Fruit fly (Drosophila melanogaster): ENCODE results near the gene CG18675.

Gene CG18675

dm6 chr3L:4193730-4194649 lies 20.3 kb downstream of the CG18675 start, which contains the start of gene CG43367:
Gene CG43367 (plus strand): TSS chr3L:4193993.
- no peak for TF ChIP-seq EcR (GFP tag; optimal IDR thresholded peaks at IDR 0.05)
- no peak for TF ChIP-seq usp (GFP tag; optimal IDR thresholded peaks at IDR 0.05)
- no peak for TF ChIP-seq psq (optimal IDR thresholded peaks at IDR 0.05)
- no peak for TF ChIP-seq CG8478 (optimal IDR thresholded peaks at IDR 0.05)
- TF ChIP-seq Dll (optimal IDR thresholded peaks at IDR 0.05): no peak
- TF ChIP-seq pan (optimal IDR thresholded peaks at IDR 0.05): no peak

- TF ChIP-seq psq (optimal IDR thresholded peaks at IDR 0.05) (no peak), CG8478 (optimal IDR thresholded peaks at IDR 0.05) (no peak)
Measured at dm6 chr3L:4204239-4204638, 30.6 kb downstream of the CG18675 start, which contains the start of gene CG15005. Gene CG15005 (minus strand): TSS chr3L:4204339.

dm6 chr3L:4204867-4205266 lies 31.2 kb downstream of the CG18675 start:
- TF ChIP-seq CG8478 (optimal IDR thresholded peaks at IDR 0.05): no peak
- TF ChIP-seq EcR (GFP tag; optimal IDR thresholded peaks at IDR 0.05): no peak
- no peak for TF ChIP-seq psq (optimal IDR thresholded peaks at IDR 0.05)

dm6 chr3L:4209078-4209477 lies 35.4 kb downstream of the CG18675 start, which contains the start of gene Cpr64Aa:
Gene Cpr64Aa (minus strand): TSS chr3L:4209178.
- TF ChIP-seq usp (GFP tag; optimal IDR thresholded peaks at IDR 0.05) (no peak), psq (optimal IDR thresholded peaks at IDR 0.05) (no peak), EcR (GFP tag; optimal IDR thresholded peaks at IDR 0.05) (no peak), CG8478 (optimal IDR thresholded peaks at IDR 0.05) (no peak), Dll (optimal IDR thresholded peaks at IDR 0.05) (no peak), pan (optimal IDR thresholded peaks at IDR 0.05) (no peak)

dm6 chr3L:4209731-4210130 lies 36.0 kb downstream of the CG18675 start:
- TF ChIP-seq psq (optimal IDR thresholded peaks at IDR 0.05): no peak
- no peak for TF ChIP-seq EcR (GFP tag; optimal IDR thresholded peaks at IDR 0.05)
- TF ChIP-seq usp (GFP tag; optimal IDR thresholded peaks at IDR 0.05): no peak
- no peak for TF ChIP-seq Dll (optimal IDR thresholded peaks at IDR 0.05)
- TF ChIP-seq pan (optimal IDR thresholded peaks at IDR 0.05): no peak
- no peak for TF ChIP-seq CG8478 (optimal IDR thresholded peaks at IDR 0.05)

DNA sequence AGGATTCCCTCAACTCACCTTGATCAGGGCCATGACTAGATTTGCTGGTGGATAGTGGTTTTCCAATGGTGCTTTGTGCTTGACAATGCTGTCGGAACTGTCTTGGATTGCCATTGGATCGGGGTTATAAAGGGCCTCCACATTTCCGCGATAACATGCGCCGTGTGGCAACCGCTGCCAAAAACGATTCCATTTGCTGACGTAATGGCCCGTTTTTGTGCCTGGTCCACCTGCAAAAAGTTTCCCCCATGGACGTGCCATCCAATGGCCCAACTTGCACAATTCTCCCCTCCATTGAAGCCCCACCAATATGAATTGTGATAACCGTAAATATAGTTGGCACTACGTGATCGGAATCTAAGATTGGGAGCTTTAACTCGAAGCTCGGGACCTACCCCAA lies 37.8 kb downstream of the CG18675 start, which contains the start of gene Cpr64Ab:
Gene Cpr64Ab (minus strand): TSS at position 101 of the 400 bp plus-strand sequence.
- TF ChIP-seq Dll (optimal IDR thresholded peaks at IDR 0.05): no peak
- no peak for TF ChIP-seq pan (optimal IDR thresholded peaks at IDR 0.05)

dm6 chr3L:4212815-4213214 lies 39.1 kb downstream of the CG18675 start, which contains the start of gene Cpr64Ac:
Gene Cpr64Ac (minus strand): TSS chr3L:4212915.
- TF ChIP-seq pan (optimal IDR thresholded peaks at IDR 0.05): no peak
- TF ChIP-seq Dll (optimal IDR thresholded peaks at IDR 0.05): no peak
- no peak for TF ChIP-seq EcR (GFP tag; optimal IDR thresholded peaks at IDR 0.05)
- no peak for TF ChIP-seq CG8478 (optimal IDR thresholded peaks at IDR 0.05)
- no peak for TF ChIP-seq usp (GFP tag; optimal IDR thresholded peaks at IDR 0.05)
- TF ChIP-seq psq (optimal IDR thresholded peaks at IDR 0.05): no peak

dm6 chr3L:4215079-4215478 lies 41.4 kb downstream of the CG18675 start, which contains the start of gene Cpr64Ad:
Gene Cpr64Ad (plus strand): TSS chr3L:4215379.
- TF ChIP-seq Dll (optimal IDR thresholded peaks at IDR 0.05) (no peak), EcR (GFP tag; optimal IDR thresholded peaks at IDR 0.05) (no peak), CG8478 (optimal IDR thresholded peaks at IDR 0.05) (no peak)

dm6 chr3L:4219291-4220228 lies 45.9 kb downstream of the CG18675 start:
- no peak for TF ChIP-seq pan (optimal IDR thresholded peaks at IDR 0.05)
- TF ChIP-seq usp (GFP tag; optimal IDR thresholded peaks at IDR 0.05): no peak
- TF ChIP-seq Dll (optimal IDR thresholded peaks at IDR 0.05): no peak
- no peak for TF ChIP-seq CG8478 (optimal IDR thresholded peaks at IDR 0.05)
- TF ChIP-seq EcR (GFP tag; optimal IDR thresholded peaks at IDR 0.05): no peak
- TF ChIP-seq psq (optimal IDR thresholded peaks at IDR 0.05): no peak

DNA sequence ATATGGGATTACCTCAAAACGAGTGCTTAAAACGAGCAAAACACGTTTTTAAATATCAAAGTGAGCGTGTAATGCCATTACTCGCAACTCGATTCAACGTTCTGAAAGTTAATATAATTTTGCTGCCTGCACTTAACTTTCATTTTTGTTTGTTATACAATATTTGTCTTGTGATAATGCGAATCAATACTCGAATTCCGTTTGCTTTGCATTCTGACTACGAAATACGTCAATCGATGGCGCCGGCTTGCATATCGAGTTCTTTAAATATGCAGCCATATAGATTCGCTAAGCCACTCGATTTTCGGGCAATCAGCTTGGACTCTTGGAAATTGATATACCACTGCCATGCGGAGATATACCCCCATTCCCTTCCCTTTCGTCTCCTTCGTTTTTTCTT lies 47.0 kb downstream of the CG18675 start:
- no peak for TF ChIP-seq pan (optimal IDR thresholded peaks at IDR 0.05)
- TF ChIP-seq EcR (GFP tag; optimal IDR thresholded peaks at IDR 0.05): no peak
- TF ChIP-seq psq (optimal IDR thresholded peaks at IDR 0.05): no peak
- TF ChIP-seq usp (GFP tag; optimal IDR thresholded peaks at IDR 0.05): no peak
- TF ChIP-seq Dll (optimal IDR thresholded peaks at IDR 0.05): no peak
- no peak for TF ChIP-seq CG8478 (optimal IDR thresholded peaks at IDR 0.05)

DNA sequence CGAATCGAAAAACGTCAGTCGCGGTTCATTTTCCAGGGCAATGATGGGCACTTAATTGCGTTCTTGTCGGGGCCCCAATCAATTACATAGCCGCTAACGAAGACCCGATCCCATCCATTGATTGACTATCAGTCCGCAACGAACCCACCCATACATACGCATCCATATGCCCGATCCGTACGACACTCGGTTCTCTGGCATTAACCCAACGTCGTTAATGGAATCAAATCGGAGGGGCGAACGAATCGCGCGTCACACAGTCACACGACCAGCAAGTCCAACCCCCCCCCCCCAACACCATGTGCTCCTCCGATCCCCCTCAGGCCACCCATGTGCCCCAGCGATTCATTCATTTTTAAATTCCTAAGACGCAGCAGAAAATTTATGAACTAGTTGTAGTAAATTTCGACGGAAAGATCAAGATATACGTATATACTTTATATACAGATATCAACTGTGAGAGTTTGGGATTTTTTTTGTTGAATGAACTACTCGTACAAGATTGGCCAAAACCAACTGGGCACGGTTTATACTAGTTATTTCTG lies 47.6 kb downstream of the CG18675 start:
- no peak for TF ChIP-seq psq (optimal IDR thresholded peaks at IDR 0.05)

dm6 chr3L:4221792-4222191 lies 48.1 kb downstream of the CG18675 start:
- TF ChIP-seq Dll (optimal IDR thresholded peaks at IDR 0.05) (no peak), usp (GFP tag; optimal IDR thresholded peaks at IDR 0.05) (no peak), psq (optimal IDR thresholded peaks at IDR 0.05) (no peak), CG8478 (optimal IDR thresholded peaks at IDR 0.05) (no peak), pan (optimal IDR thresholded peaks at IDR 0.05) (no peak), EcR (GFP tag; optimal IDR thresholded peaks at IDR 0.05) (no peak)
